Worm (Caenorhabditis elegans) whole organism, L2 larva: ENCODE results near the gene aaim-1.

ENCODE experiments used
- ceh-82 ChIP-seq: fragments of 150-350 bp; optimal IDR thresholded peaks from 2 replicates; lab custom pipeline; 2014; ENCODE audit warnings: missing biosample characterization, missing genetic modification characterization
- lsy-2 ChIP-seq, 2 experiments: fragments of 150-350 bp in 1 of 2; sonication (generic microtip) in 1 of 2; optimal IDR thresholded peaks; 2 replicates each; lab custom pipeline; 2014 to 2017; ENCODE audit warnings: missing biosample characterization in 2 of 2, missing genetic modification characterization in 2 of 2
- mdl-1 ChIP-seq, 2 experiments: fragments of 150-350 bp in 1 of 2; sonication (generic microtip) in 1 of 2; optimal IDR thresholded peaks; 2 replicates each; lab custom pipeline; 2017; ENCODE audit warnings: missing biosample characterization in 2 of 2, missing genetic modification characterization in 2 of 2
- nhr-10 ChIP-seq: sonication (generic microtip); optimal IDR thresholded peaks from 2 replicates; lab custom pipeline; 2017; ENCODE audit warnings: missing biosample characterization, missing genetic modification characterization
- unc-39 ChIP-seq: fragments of 150-350 bp; optimal IDR thresholded peaks from 2 replicates; lab custom pipeline; 2014; ENCODE audit warnings: missing biosample characterization, missing genetic modification characterization
- ztf-11 ChIP-seq: sonication (generic microtip); optimal IDR thresholded peaks from 2 replicates; lab custom pipeline; 2017; ENCODE audit warnings: missing biosample characterization, missing genetic modification characterization

- TF ChIP-seq nhr-10 (tag; lab: Kevin White, UChicago) (no peak), ztf-11 (tag; lab: Kevin White, UChicago) (no peak), ceh-82 (no peak), unc-39 (no peak), mdl-1 (tag; optimal IDR thresholded peaks at IDR 0.05; lab: Kevin White, UChicago) (no peak), lsy-2 (tag; optimal IDR thresholded peaks at IDR 0.05; lab: Kevin White, UChicago) (no peak)
Measured at ce11 chrX:6551679-6552078, 10.5 kb downstream of the aaim-1 start.
